Fruit fly (Drosophila melanogaster): ENCODE results near the gene Cpr72Ec.

DNA sequence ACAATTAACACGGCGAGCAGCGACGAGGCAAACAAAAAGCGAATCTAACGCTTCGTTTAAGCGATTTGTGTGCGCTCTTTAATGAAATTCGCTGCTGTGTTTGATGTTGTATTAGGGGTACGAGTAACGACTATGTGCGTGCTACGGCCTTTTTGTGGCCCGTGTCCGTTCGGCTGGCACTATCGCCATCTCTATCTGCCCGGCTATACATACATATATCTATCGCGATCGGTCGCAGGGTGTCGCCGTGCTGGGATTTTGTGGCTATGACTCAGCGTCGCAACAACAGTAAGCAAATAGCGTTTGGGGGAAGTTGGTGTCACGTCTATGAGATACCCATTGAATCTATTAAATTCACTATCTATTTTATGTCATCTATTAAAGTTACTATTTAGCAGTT, 26.6 kb upstream of the Cpr72Ec start:
- no peak for TF ChIP-seq Hr38 (GFP tag; optimal IDR thresholded peaks at IDR 0.05)
- TF ChIP-seq CG3032 (tag; optimal IDR thresholded peaks at IDR 0.05), result no peak
- TF ChIP-seq CG16779 (tag; optimal IDR thresholded peaks at IDR 0.05), result no peak
- no peak for TF ChIP-seq Hr39 (GFP tag; optimal IDR thresholded peaks at IDR 0.05)
